Worm (Caenorhabditis elegans) whole organism, midembryonic: Measurements from ENCODE around the gene his-63.

Experiments used
- cog-1 ChIP-seq: sonication (generic microtip); optimal IDR thresholded peaks from 2 replicates; lab custom pipeline; 2016; ENCODE audit warnings: missing genetic modification characterization, missing compliant biosample characterization
- tab-1 ChIP-seq: fragments of 200-800 bp; sonication (Bioruptor generic); IDR thresholded peaks from 2 replicates; pipeline ENCODE4 v1.3.6; 2022; ENCODE audit warnings: missing genetic modification characterization, missing compliant biosample characterization
- ztf-23 ChIP-seq: fragments of 200-800 bp; sonication (Bioruptor generic); IDR thresholded peaks from 2 replicates; pipeline ENCODE4 v1.3.6; 2022; ENCODE audit warnings: missing genetic modification reagents, missing genetic modification characterization, missing compliant biosample characterization

- TF ChIP-seq cog-1 (tag; lab: Kevin White, UChicago): no peak
- no peak for TF ChIP-seq ztf-23
- TF ChIP-seq tab-1: no peak
Observed at ce11 chrIV:11377439-11377838, 29.2 kb downstream of the his-63 start.
